Worm (Caenorhabditis elegans) whole organism, late embryonic: Measurements from ENCODE around the gene ZK1067.3.

Source experiments
- C08G9.2 ChIP-seq: sonication (generic microtip); optimal IDR thresholded peaks from 2 replicates; lab custom pipeline; 2016; ENCODE audit warnings: mild to moderate bottlenecking, missing genetic modification characterization, moderate library complexity, missing compliant biosample characterization
- F13H6.1 ChIP-seq: sonication (generic microtip); optimal IDR thresholded peaks from 2 replicates; lab custom pipeline; 2016; ENCODE audit warnings: missing genetic modification characterization, missing compliant biosample characterization
- K02D7.2 ChIP-seq: sonication (generic microtip); optimal IDR thresholded peaks from 2 replicates; lab custom pipeline; 2017; ENCODE audit warnings: mild to moderate bottlenecking, missing genetic modification characterization, missing compliant biosample characterization
- K09A11.1 ChIP-seq: sonication (generic microtip); optimal IDR thresholded peaks from 2 replicates; lab custom pipeline; 2017; ENCODE audit warnings: antibody characterized with exemption, mild to moderate bottlenecking, missing genetic modification characterization, missing compliant biosample characterization; ENCODE audit not compliant: insufficient read depth
- ama-1 ChIP-seq: fragments of 150-350 bp; optimal IDR thresholded peaks from 2 replicates; lab custom pipeline; 2014
- ceh-14 ChIP-seq: sonication (generic microtip); optimal IDR thresholded peaks from 2 replicates; lab custom pipeline; 2016; ENCODE audit warnings: missing genotype, missing genetic modification characterization, missing compliant biosample characterization
- ceh-19 ChIP-seq: fragments of 200-800 bp; sonication (Bioruptor generic); optimal IDR thresholded peaks from 2 replicates; lab custom pipeline; 2018; ENCODE audit warnings: mild to moderate bottlenecking, missing genetic modification characterization, missing compliant biosample characterization
- ceh-24 ChIP-seq: sonication (generic microtip); optimal IDR thresholded peaks from 2 replicates; lab custom pipeline; 2016; ENCODE audit warnings: mild to moderate bottlenecking, missing genetic modification characterization, missing compliant biosample characterization
- ceh-30 ChIP-seq: fragments of 150-350 bp; optimal IDR thresholded peaks from 2 replicates; lab custom pipeline; 2014; ENCODE audit warnings: missing biosample characterization, missing genetic modification characterization
- ceh-45 ChIP-seq: fragments of 200-800 bp; sonication (Bioruptor generic); IDR thresholded peaks from 2 replicates; pipeline ENCODE4 v1.3.6; 2022; ENCODE audit warnings: missing genetic modification reagents, missing genetic modification characterization, missing compliant biosample characterization
- ceh-48 ChIP-seq: sonication (generic microtip); optimal IDR thresholded peaks from 2 replicates; lab custom pipeline; 2016; ENCODE audit warnings: missing genetic modification characterization, inconsistent platforms, missing compliant biosample characterization
- ceh-6 ChIP-seq: fragments of 200-800 bp; sonication (Bioruptor generic); optimal IDR thresholded peaks from 2 replicates; lab custom pipeline; 2018; ENCODE audit warnings: mild to moderate bottlenecking, missing genetic modification characterization, missing compliant biosample characterization
- ceh-9 ChIP-seq: sonication (generic microtip); optimal IDR thresholded peaks from 2 replicates; lab custom pipeline; 2016; ENCODE audit warnings: mild to moderate bottlenecking, missing genetic modification characterization, inconsistent platforms, missing compliant biosample characterization
- dve-1 ChIP-seq: sonication (generic microtip); optimal IDR thresholded peaks from 2 replicates; lab custom pipeline; 2017; ENCODE audit warnings: antibody characterized with exemption, mild to moderate bottlenecking, missing genetic modification characterization, missing compliant biosample characterization
- elt-4 ChIP-seq: sonication (generic microtip); optimal IDR thresholded peaks from 2 replicates; lab custom pipeline; 2016; ENCODE audit warnings: missing genetic modification characterization, missing compliant biosample characterization
- ets-4 ChIP-seq: sonication (generic microtip); optimal IDR thresholded peaks from 2 replicates; lab custom pipeline; 2016; ENCODE audit warnings: missing genetic modification characterization, missing compliant biosample characterization
- eyg-1 ChIP-seq: sonication (generic microtip); optimal IDR thresholded peaks from 2 replicates; lab custom pipeline; 2016; ENCODE audit warnings: missing genotype, missing genetic modification characterization, missing compliant biosample characterization
- fax-1 ChIP-seq: sonication (generic microtip); optimal IDR thresholded peaks from 2 replicates; lab custom pipeline; 2016; ENCODE audit warnings: missing genotype, missing genetic modification characterization, missing compliant biosample characterization
- hlh-13 ChIP-seq: fragments of 200-800 bp; sonication (Bioruptor generic); optimal IDR thresholded peaks from 2 replicates; lab custom pipeline; 2018; ENCODE audit warnings: mild to moderate bottlenecking, missing genetic modification characterization, missing compliant biosample characterization
- hlh-15 ChIP-seq: sonication (generic microtip); optimal IDR thresholded peaks from 2 replicates; lab custom pipeline; 2016; ENCODE audit warnings: missing genetic modification characterization, missing compliant biosample characterization
- hlh-30 ChIP-seq: sonication (generic microtip); optimal IDR thresholded peaks from 2 replicates; lab custom pipeline; 2017; ENCODE audit warnings: antibody characterized with exemption, missing genetic modification characterization, missing compliant biosample characterization; ENCODE audit not compliant: insufficient read depth
- hlh-6 ChIP-seq: sonication (generic microtip); optimal IDR thresholded peaks from 2 replicates; lab custom pipeline; 2016; ENCODE audit warnings: missing genotype, missing genetic modification characterization, missing compliant biosample characterization
- hlh-8 ChIP-seq: sonication (generic microtip); optimal IDR thresholded peaks from 2 replicates; lab custom pipeline; 2016; ENCODE audit warnings: missing genotype, missing genetic modification characterization, missing compliant biosample characterization
- lim-6 ChIP-seq: sonication (generic microtip); optimal IDR thresholded peaks from 2 replicates; lab custom pipeline; 2016; ENCODE audit warnings: missing genetic modification characterization, missing compliant biosample characterization
- mec-3 ChIP-seq: sonication (generic microtip); optimal IDR thresholded peaks from 2 replicates; lab custom pipeline; 2016; ENCODE audit warnings: borderline replicate concordance, missing genetic modification characterization, missing compliant biosample characterization
- nhr-11 ChIP-seq: fragments of 150-350 bp; optimal IDR thresholded peaks from 2 replicates; lab custom pipeline; 2014; ENCODE audit warnings: missing biosample characterization, missing genetic modification characterization
- nhr-232 ChIP-seq: sonication (generic microtip); optimal IDR thresholded peaks from 2 replicates; lab custom pipeline; 2016; ENCODE audit warnings: missing genetic modification characterization, missing compliant biosample characterization
- odd-2 ChIP-seq: sonication (generic microtip); optimal IDR thresholded peaks from 2 replicates; lab custom pipeline; 2017; ENCODE audit warnings: antibody characterized with exemption, mild to moderate bottlenecking, missing genetic modification characterization, missing compliant biosample characterization
- pat-9 ChIP-seq: fragments of 200-800 bp; sonication (Bioruptor generic); optimal IDR thresholded peaks from 2 replicates; lab custom pipeline; 2018; ENCODE audit warnings: mild to moderate bottlenecking, missing genetic modification characterization, moderate library complexity, missing compliant biosample characterization
- pha-2 ChIP-seq: sonication (generic microtip); optimal IDR thresholded peaks from 2 replicates; lab custom pipeline; 2017; ENCODE audit warnings: mild to moderate bottlenecking, missing genetic modification characterization, missing compliant biosample characterization
- pha-4 ChIP-seq: fragments of 150-350 bp; optimal IDR thresholded peaks from 2 replicates; lab custom pipeline; 2018; ENCODE audit warnings: missing biosample characterization, missing genetic modification reagents, missing genetic modification characterization
- pqm-1 ChIP-seq: sonication (generic microtip); optimal IDR thresholded peaks from 2 replicates; lab custom pipeline; 2016; ENCODE audit warnings: missing genetic modification characterization, missing compliant biosample characterization
- pros-1 ChIP-seq: fragments of 150-350 bp; optimal IDR thresholded peaks from 2 replicates; lab custom pipeline; 2014; ENCODE audit warnings: missing biosample characterization, missing genetic modification reagents, missing genetic modification characterization
- ref-2 ChIP-seq: sonication (generic microtip); optimal IDR thresholded peaks from 2 replicates; lab custom pipeline; 2016; ENCODE audit warnings: missing genetic modification characterization, missing compliant biosample characterization
- tbx-7 ChIP-seq: sonication (generic microtip); optimal IDR thresholded peaks from 2 replicates; lab custom pipeline; 2016; ENCODE audit warnings: missing genotype, missing genetic modification characterization, missing compliant biosample characterization
- ttx-3 ChIP-seq: sonication (generic microtip); optimal IDR thresholded peaks from 2 replicates; lab custom pipeline; 2016; ENCODE audit warnings: missing genetic modification reagents, missing genetic modification characterization, missing compliant biosample characterization
- unc-42 ChIP-seq: sonication (generic microtip); optimal IDR thresholded peaks from 2 replicates; lab custom pipeline; 2016; ENCODE audit warnings: missing genotype, missing genetic modification characterization, missing compliant biosample characterization
- unc-55 ChIP-seq: sonication (generic microtip); optimal IDR thresholded peaks from 2 replicates; lab custom pipeline; 2017; ENCODE audit warnings: missing biosample characterization, missing genetic modification reagents, missing genetic modification characterization
- unc-86 ChIP-seq: sonication (generic microtip); optimal IDR thresholded peaks from 2 replicates; lab custom pipeline; 2016; ENCODE audit warnings: missing genetic modification characterization, missing compliant biosample characterization
- ztf-16 ChIP-seq: sonication (generic microtip); optimal IDR thresholded peaks from 2 replicates; lab custom pipeline; 2017; ENCODE audit warnings: missing genetic modification characterization, missing compliant biosample characterization

Gene ZK1067.3

DNA sequence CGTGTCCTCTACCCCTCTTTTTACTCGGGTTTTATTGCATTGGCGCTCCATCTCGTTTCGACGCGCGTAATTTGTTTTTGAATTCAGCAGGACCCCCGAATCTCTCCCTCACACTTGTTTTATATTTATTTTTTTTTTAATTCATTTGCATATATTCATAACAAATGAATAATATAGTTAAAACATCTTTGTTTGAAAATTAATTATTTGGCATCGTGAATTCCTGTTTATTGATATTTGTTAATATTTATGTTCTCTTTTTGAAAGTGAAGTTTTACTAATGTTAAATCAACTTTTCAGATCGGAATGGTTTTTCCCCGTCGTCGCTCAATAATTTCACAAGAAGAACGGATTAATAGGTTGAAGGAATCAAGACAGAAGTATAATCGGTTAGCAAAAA lies at the start of gene ZK1067.3:
Gene ZK1067.3 (plus strand): TSS at position 301 of the 400 bp plus-strand sequence.
- TF ChIP-seq dve-1 (tag; lab: Kevin White, UChicago) (no peak), unc-42 (tag; lab: Kevin White, UChicago) (no peak), ceh-24 (no peak), eyg-1 (tag; lab: Kevin White, UChicago) (no peak), elt-4 (no peak), odd-2 (no peak), hlh-13 (GFP tag; lab: Kevin White, UChicago) (no peak), unc-86 (tag; lab: Kevin White, UChicago) (no peak), pha-2 (tag; lab: Kevin White, UChicago) (no peak), lim-6 (no peak), ceh-9 (no peak), ama-1 (lab: Kevin White, UChicago) (no peak), mec-3 (tag; lab: Kevin White, UChicago) (no peak), pat-9 (tag; lab: Kevin White, UChicago) (no peak)

DNA sequence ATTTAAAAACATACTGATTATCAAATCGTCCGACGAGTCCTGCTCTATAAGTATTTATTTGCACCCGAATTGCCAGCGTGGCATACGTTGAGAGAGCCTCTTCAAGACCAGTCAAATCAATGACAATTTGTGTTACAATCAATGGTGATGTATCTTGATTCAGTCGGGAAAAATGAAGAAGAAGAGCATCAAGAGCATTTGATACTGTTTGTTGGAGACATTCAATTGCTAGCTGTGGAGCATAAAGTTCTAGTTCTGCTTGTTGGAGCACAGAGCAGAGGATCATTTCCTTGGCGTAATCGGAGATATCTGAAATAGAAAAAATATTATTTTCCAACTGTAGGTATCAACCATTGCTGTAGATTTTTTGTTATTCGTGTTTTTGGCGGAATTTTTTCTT lies 49.6 kb upstream of the ZK1067.3 start:
- TF ChIP-seq ceh-19 (GFP tag; lab: Kevin White, UChicago) (no peak), pqm-1 (tag; lab: Kevin White, UChicago) (no peak), ttx-3 (no peak), ztf-16 (tag; lab: Kevin White, UChicago) (no peak), ceh-45 (GFP tag; lab: Robert Waterston, UW) (no peak), pha-2 (tag; lab: Kevin White, UChicago) (no peak), F13H6.1 (tag; lab: Kevin White, UChicago) (no peak), fax-1 (tag; lab: Kevin White, UChicago) (no peak), ceh-30 (no peak), hlh-30 (tag; lab: Kevin White, UChicago) (no peak), pha-4 (no peak), ceh-48 (tag; lab: Kevin White, UChicago) (no peak), nhr-232 (tag; lab: Kevin White, UChicago) (no peak), nhr-11 (tag; lab: Kevin White, UChicago) (no peak), ets-4 (no peak)
- TF ChIP-seq, all 69 proteins: peak for 0

DNA sequence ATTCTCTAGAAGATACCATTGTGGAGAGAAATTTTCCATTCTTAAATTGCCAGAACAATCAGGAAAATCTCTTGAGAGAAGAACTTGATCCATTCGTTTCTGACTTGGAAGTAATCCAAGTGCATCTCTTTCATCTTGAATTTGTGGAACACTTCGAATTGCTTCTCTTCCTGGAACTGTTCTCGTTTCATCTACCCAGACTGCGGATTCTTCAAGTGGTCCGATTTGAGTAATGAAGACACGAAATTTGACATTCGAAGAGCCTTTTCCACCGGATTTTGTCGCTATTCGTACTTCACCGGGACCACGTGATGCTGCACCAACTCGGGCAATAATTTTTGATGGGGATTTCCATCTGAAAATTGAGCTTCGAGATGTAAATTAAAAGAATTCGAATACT lies 46.5 kb upstream of the ZK1067.3 start:
- TF ChIP-seq ceh-14 (tag; lab: Kevin White, UChicago) (no peak), K09A11.1 (tag; lab: Kevin White, UChicago) (no peak), odd-2 (no peak), lim-6 (no peak), hlh-30 (tag; lab: Kevin White, UChicago) (no peak)

DNA sequence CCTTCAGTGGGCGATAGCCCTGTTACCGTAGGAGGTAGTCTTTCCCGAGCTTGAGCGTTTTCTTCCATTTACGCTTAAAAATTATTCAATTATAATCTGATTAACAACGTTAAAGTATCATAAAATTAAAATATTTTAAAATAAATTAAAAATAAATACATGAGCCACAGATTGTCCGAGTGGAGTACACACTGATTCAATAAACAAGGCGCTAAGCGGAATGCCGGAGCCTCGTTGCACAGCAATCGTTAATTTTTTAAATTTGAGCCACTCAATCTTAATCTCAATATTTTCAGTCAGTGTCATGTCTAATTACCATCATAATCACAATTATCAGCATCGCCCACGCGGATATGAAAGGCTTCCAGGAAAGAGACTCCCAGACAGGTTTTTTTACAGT lies 46.0 kb upstream of the ZK1067.3 start, which contains the start of the genes sec-5 and pir-1:
Gene sec-5 (minus strand): TSS at position 73 of the 400 bp plus-strand sequence.
Gene pir-1 (plus strand): TSS at position 221 of the 400 bp plus-strand sequence.
- TF ChIP-seq F13H6.1 (tag; lab: Kevin White, UChicago), result no peak
- TF ChIP-seq unc-42 (tag; lab: Kevin White, UChicago), result peak; percentile 38

DNA sequence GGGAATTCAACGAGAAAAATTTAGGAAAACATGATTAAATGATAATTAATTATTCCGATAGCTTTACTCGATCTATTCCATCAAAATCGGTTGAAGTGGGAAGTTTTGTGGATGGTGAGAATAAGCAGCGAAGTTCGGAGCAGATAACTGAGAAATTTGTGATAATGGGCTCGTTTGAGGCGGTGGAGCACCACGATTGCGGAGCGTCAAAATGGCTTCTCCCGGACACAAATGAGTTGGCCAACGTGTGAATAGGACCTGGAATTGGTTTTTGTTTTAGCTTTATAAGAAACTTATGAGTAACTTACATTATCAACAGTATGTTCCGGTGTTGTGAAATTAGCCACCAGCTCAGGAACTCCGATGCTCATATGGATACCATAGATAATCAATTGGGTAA lies 44.3 kb upstream of the ZK1067.3 start:
- TF ChIP-seq tbx-7 (tag; lab: Kevin White, UChicago) (no peak), ref-2 (no peak), dve-1 (tag; lab: Kevin White, UChicago) (no peak), ceh-19 (GFP tag; lab: Kevin White, UChicago) (no peak), hlh-6 (tag; lab: Kevin White, UChicago) (no peak), hlh-15 (no peak), pqm-1 (tag; lab: Kevin White, UChicago) (no peak), ttx-3 (no peak), pros-1 (no peak), ceh-6 (GFP tag; lab: Kevin White, UChicago) (no peak), hlh-8 (tag; lab: Kevin White, UChicago) (no peak), mec-3 (tag; lab: Kevin White, UChicago) (no peak), C08G9.2 (tag; lab: Kevin White, UChicago) (no peak), unc-86 (tag; lab: Kevin White, UChicago) (no peak), K02D7.2 (no peak), unc-55 (GFP tag; lab: Kevin White, UChicago) (no peak)
- TF ChIP-seq, all 69 proteins: peak for 0
